Worm (Caenorhabditis elegans) whole organism, L4/young adult: ENCODE data around the gene clc-24.

Experiments
- W03F9.2 ChIP-seq: fragments of 150-350 bp; optimal IDR thresholded peaks from 2 replicates; lab custom pipeline; 2014; ENCODE audit warnings: missing biosample characterization, missing genetic modification characterization
- dao-5 ChIP-seq: sonication (generic microtip); optimal IDR thresholded peaks from 2 replicates; lab custom pipeline; 2016; ENCODE audit warnings: missing genotype, missing genetic modification characterization, moderate library complexity, missing compliant biosample characterization
- him-1 ChIP-seq: sonication (generic microtip); optimal IDR thresholded peaks from 2 replicates; lab custom pipeline; 2016; ENCODE audit warnings: missing genotype, missing genetic modification reagents, missing genetic modification characterization, missing compliant biosample characterization

- no peak for TF ChIP-seq W03F9.2 (tag; lab: Kevin White, UChicago)
- no peak for TF ChIP-seq him-1 (tag; lab: Kevin White, UChicago)
- TF ChIP-seq dao-5 = no peak
Measured at ce11 chrIII:1001297-1001696, 8.5 kb upstream of the clc-24 start, which contains the start of gene R06B10.7.
